Comparison of ENCODE assay signal across 5 worm cellular contexts in the genomic region with DNA sequence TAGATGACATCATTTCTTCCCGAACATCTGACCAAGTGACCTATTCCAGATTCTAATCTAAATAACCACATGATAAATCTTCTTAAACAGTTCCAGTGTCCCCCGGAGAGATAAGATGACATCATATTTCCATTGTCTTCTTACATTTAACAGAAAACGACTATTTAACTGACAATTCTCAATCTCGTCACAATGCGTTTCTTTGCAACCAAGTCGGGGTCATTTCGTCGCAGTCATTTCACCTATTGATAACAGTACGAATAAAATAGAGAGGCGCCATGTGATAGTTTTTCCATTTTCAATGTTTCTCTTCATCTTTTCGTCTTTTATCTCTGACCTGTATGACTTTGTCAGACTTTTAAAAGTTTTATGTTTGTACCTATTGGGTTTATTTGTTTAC.
TF ChIP-seq lines count a peak whose summit lies in the region.

No protein-coding gene starts in this region.

TF ChIP-seq in whole organism, L1 larva, 84 proteins besides CTCF, POLR2A, EP300 and RAD21 (continues in another document):
- TF ChIP-seq ets-5 (GFP tag; IDR thresholded peaks at IDR 0.05; lab: Robert Waterston, UW) (no peak), rnt-1 (tag; optimal IDR thresholded peaks at IDR 0.05; lab: Kevin White, UChicago) (no peak), nhr-77 (tag; optimal IDR thresholded peaks at IDR 0.05; lab: Kevin White, UChicago) (no peak), ztf-4 (tag; optimal IDR thresholded peaks at IDR 0.05; lab: Kevin White, UChicago) (no peak), Y116A8C.19 (tag; optimal IDR thresholded peaks at IDR 0.05; lab: Kevin White, UChicago; ENCODE audit: borderline replicate concordance) (no peak), lsy-2 (tag; optimal IDR thresholded peaks at IDR 0.05; lab: Kevin White, UChicago) (peak in 1 of 2 experiments; percentile 8), egl-27 (tag; optimal IDR thresholded peaks at IDR 0.05; lab: Kevin White, UChicago) (no peak), elt-3 (tag; optimal IDR thresholded peaks at IDR 0.05; lab: Kevin White, UChicago) (peak in 4 of 6 experiments; percentile 24 to 85 (median 59)), nhr-28 (tag; optimal IDR thresholded peaks at IDR 0.05; lab: Kevin White, UChicago) (no peak), fkh-10 (GFP tag; optimal IDR thresholded peaks at IDR 0.05; lab: Kevin White, UChicago) (no peak), elt-2 (tag; optimal IDR thresholded peaks at IDR 0.05; lab: Kevin White, UChicago) (peak; percentile 53), pag-3 (tag; optimal IDR thresholded peaks at IDR 0.05; lab: Kevin White, UChicago; ENCODE audit: borderline replicate concordance, insufficient read depth) (no peak), ceh-88 (GFP tag; IDR thresholded peaks at IDR 0.05; lab: Robert Waterston, UW) (no peak), nhr-20 (tag; optimal IDR thresholded peaks at IDR 0.05; lab: Kevin White, UChicago) (peak; percentile 75), nhr-84 (tag; optimal IDR thresholded peaks at IDR 0.05; lab: Kevin White, UChicago) (no peak), ceh-90 (tag; optimal IDR thresholded peaks at IDR 0.05; lab: Kevin White, UChicago) (no peak), C34B4.2 (tag; optimal IDR thresholded peaks at IDR 0.05; lab: Kevin White, UChicago) (no peak)

TF ChIP-seq in whole organism, L2 larva, 48 proteins besides CTCF, POLR2A, EP300 and RAD21 (continues in another document):
- TF ChIP-seq sma-3 (GFP tag; optimal IDR thresholded peaks at IDR 0.05; lab: Kevin White, UChicago) (peak; percentile 67), sem-4 (tag; optimal IDR thresholded peaks at IDR 0.05; lab: Kevin White, UChicago) (no peak), nhr-77 (tag; optimal IDR thresholded peaks at IDR 0.05; lab: Kevin White, UChicago) (no peak), Y55F3AM.14 (GFP tag; optimal IDR thresholded peaks at IDR 0.05; lab: Kevin White, UChicago) (no peak), nhr-11 (tag; optimal IDR thresholded peaks at IDR 0.05; lab: Kevin White, UChicago) (no peak), fos-1 (tag; optimal IDR thresholded peaks at IDR 0.05; lab: Kevin White, UChicago) (peak; percentile 56), unc-55 (GFP tag; optimal IDR thresholded peaks at IDR 0.05; lab: Kevin White, UChicago) (no peak), ceh-82 (tag; optimal IDR thresholded peaks at IDR 0.05; lab: Kevin White, UChicago) (no peak), aly-2 (tag; optimal IDR thresholded peaks at IDR 0.05; lab: Kevin White, UChicago) (no peak), zag-1 (tag; optimal IDR thresholded peaks at IDR 0.05; lab: Kevin White, UChicago) (no peak), ztf-1 (GFP tag; conservative IDR thresholded peaks at IDR 0.05; lab: Robert Waterston, UW) (no peak), F13H6.1 (tag; optimal IDR thresholded peaks at IDR 0.05; lab: Kevin White, UChicago) (peak; percentile 29), nhr-237 (tag; optimal IDR thresholded peaks at IDR 0.05; lab: Kevin White, UChicago) (no peak), lin-13 (GFP tag; optimal IDR thresholded peaks at IDR 0.05; lab: Kevin White, UChicago) (no peak), nhr-10 (tag; optimal IDR thresholded peaks at IDR 0.05; lab: Kevin White, UChicago) (no peak), nhr-25 (tag; optimal IDR thresholded peaks at IDR 0.05; lab: Kevin White, UChicago) (peak; percentile 54), nhr-23 (tag; optimal IDR thresholded peaks at IDR 0.05; lab: Kevin White, UChicago) (no peak), dmd-4 (tag; optimal IDR thresholded peaks at IDR 0.05; lab: Kevin White, UChicago) (no peak), unc-39 (tag; optimal IDR thresholded peaks at IDR 0.05; lab: Kevin White, UChicago) (no peak)

TF ChIP-seq in whole organism, L3 larva, 47 proteins besides CTCF, POLR2A, EP300 and RAD21:
- TF ChIP-seq nhr-43 (tag; optimal IDR thresholded peaks at IDR 0.05; lab: Kevin White, UChicago; ENCODE audit: poor library complexity, severe bottlenecking) = peak; percentile 83
- TF ChIP-seq nfya-1 (tag; optimal IDR thresholded peaks at IDR 0.05; lab: Kevin White, UChicago; ENCODE audit: insufficient read depth) = peak; percentile 25
- no peak for TF ChIP-seq hmg-11 (tag; optimal IDR thresholded peaks at IDR 0.05; lab: Kevin White, UChicago)
- TF ChIP-seq pha-4 (tag; optimal IDR thresholded peaks at IDR 0.05; lab: Kevin White, UChicago) = peak; percentile 32
- TF ChIP-seq elt-2 (tag; optimal IDR thresholded peaks at IDR 0.05; lab: Kevin White, UChicago) = peak; percentile 72
- TF ChIP-seq daf-12 (tag; optimal IDR thresholded peaks at IDR 0.05; lab: Kevin White, UChicago) = no peak
- no peak for TF ChIP-seq aly-2 (tag; optimal IDR thresholded peaks at IDR 0.05; lab: Kevin White, UChicago)
- peak; percentile 21 for TF ChIP-seq jun-1 (tag; optimal IDR thresholded peaks at IDR 0.05; lab: Kevin White, UChicago)
- TF ChIP-seq eor-1 (tag; optimal IDR thresholded peaks at IDR 0.05; lab: Kevin White, UChicago) = no peak
- peak; percentile 64 for TF ChIP-seq pqm-1 (tag; optimal IDR thresholded peaks at IDR 0.05; lab: Kevin White, UChicago)
- peak; percentile 24 for TF ChIP-seq nhr-25 (tag; optimal IDR thresholded peaks at IDR 0.05; lab: Kevin White, UChicago)
- TF ChIP-seq elt-3 (tag; optimal IDR thresholded peaks at IDR 0.05; lab: Kevin White, UChicago) = peak in 2 of 3 experiments; percentile 60 to 63
- peak; percentile 97 for TF ChIP-seq nhr-23 (tag; optimal IDR thresholded peaks at IDR 0.05; lab: Kevin White, UChicago)

TF ChIP-seq in whole organism, L4 larva, 104 proteins besides CTCF, POLR2A, EP300 and RAD21 (continues in another document):
- peak; percentile 15 for TF ChIP-seq T20F7.1 (GFP tag; optimal IDR thresholded peaks at IDR 0.05; lab: Kevin White, UChicago)
- TF ChIP-seq nhr-77 (tag; optimal IDR thresholded peaks at IDR 0.05; lab: Kevin White, UChicago) = peak; percentile 55
- peak; percentile 81 for TF ChIP-seq hlh-30 (tag; optimal IDR thresholded peaks at IDR 0.05; lab: Kevin White, UChicago; ENCODE audit: insufficient read depth)
- TF ChIP-seq hlh-11 (tag; optimal IDR thresholded peaks at IDR 0.05; lab: Kevin White, UChicago) = peak; percentile 81
- peak; percentile 75 for TF ChIP-seq nhr-25 (tag; optimal IDR thresholded peaks at IDR 0.05; lab: Kevin White, UChicago; ENCODE audit: borderline replicate concordance, insufficient read depth)
- peak in 1 of 2 experiments; percentile 58 for TF ChIP-seq lsy-2 (tag; optimal IDR thresholded peaks at IDR 0.05; lab: Kevin White, UChicago)
- 0 out of 2 replicates have a peak, but pooled peaks have one; percentile 10 for TF ChIP-seq mdt-29 (GFP tag; IDR thresholded peaks at IDR 0.05; lab: Robert Waterston, UW)
- peak in 1 of 2 experiments; percentile 53 for TF ChIP-seq unc-62 (GFP tag; optimal IDR thresholded peaks at IDR 0.05 in 1 of 2; lab: Kevin White, UChicago)
- TF ChIP-seq unc-62 (tag; optimal IDR thresholded peaks at IDR 0.05; lab: Kevin White, UChicago) = no peak
- no peak for TF ChIP-seq ZK546.5 (tag; optimal IDR thresholded peaks at IDR 0.05; lab: Kevin White, UChicago)
- TF ChIP-seq spr-3 (GFP tag; optimal IDR thresholded peaks at IDR 0.05; lab: Kevin White, UChicago) = no peak
- TF ChIP-seq nhr-48 (tag; optimal IDR thresholded peaks at IDR 0.05; lab: Kevin White, UChicago) = peak; percentile 62
- TF ChIP-seq zag-1 (tag; optimal IDR thresholded peaks at IDR 0.05; lab: Kevin White, UChicago) = no peak
- no peak for TF ChIP-seq ceh-28 (tag; optimal IDR thresholded peaks at IDR 0.05; lab: Kevin White, UChicago)
- TF ChIP-seq mxl-3 (GFP tag; optimal IDR thresholded peaks at IDR 0.05; lab: Kevin White, UChicago) = peak; percentile 75
- TF ChIP-seq nhr-10 (tag; optimal IDR thresholded peaks at IDR 0.05; lab: Kevin White, UChicago) = peak; percentile 35
- peak; percentile 56 for TF ChIP-seq nhr-28 (tag; optimal IDR thresholded peaks at IDR 0.05; lab: Kevin White, UChicago)
- peak in 1 of 2 experiments; percentile 54 for TF ChIP-seq mdl-1 (tag; optimal IDR thresholded peaks at IDR 0.05; lab: Kevin White, UChicago)
- no peak for TF ChIP-seq daf-16 (GFP tag; optimal IDR thresholded peaks at IDR 0.05; lab: Kevin White, UChicago)
- peak; percentile 89 for TF ChIP-seq daf-16 (tag; optimal IDR thresholded peaks at IDR 0.05; lab: Kevin White, UChicago)
- peak; percentile 26 for TF ChIP-seq mep-1 (tag; optimal IDR thresholded peaks at IDR 0.05; lab: Kevin White, UChicago)

TF ChIP-seq in whole organism, young adult, 124 proteins besides CTCF, POLR2A, EP300 and RAD21:
- TF ChIP-seq tbp1 (GFP tag; optimal IDR thresholded peaks at IDR 0.05; lab: Kevin White, UChicago) (peak; percentile 5), C06A6.2 (GFP tag; conservative IDR thresholded peaks at IDR 0.05; lab: Robert Waterston, UW) (0 out of 2 replicates have a peak, but pooled peaks have one; percentile 26), atf-7 (tag; optimal IDR thresholded peaks at IDR 0.05; lab: Kevin White, UChicago) (peak; percentile 75), nfya-2 (GFP tag; IDR thresholded peaks at IDR 0.05; lab: Robert Waterston, UW) (no peak), cebp-1 (GFP tag; IDR thresholded peaks at IDR 0.05; lab: Robert Waterston, UW) (no peak), cebp-1 (tag; optimal IDR thresholded peaks at IDR 0.05; lab: Kevin White, UChicago) (peak; percentile 40), F22D6.2 (tag; optimal IDR thresholded peaks at IDR 0.05; lab: Kevin White, UChicago) (no peak), rpc-1 (optimal IDR thresholded peaks at IDR 0.05; lab: Kevin White, UChicago) (no peak), rpc-1 (tag; optimal IDR thresholded peaks at IDR 0.05; lab: Kevin White, UChicago) (no peak), dpl-1 (GFP tag; optimal IDR thresholded peaks at IDR 0.05; lab: Kevin White, UChicago) (no peak), somi-1 (GFP tag; optimal IDR thresholded peaks at IDR 0.05; lab: Kevin White, UChicago) (peak; percentile 12), nhr-80 (tag; optimal IDR thresholded peaks at IDR 0.05; lab: Kevin White, UChicago) (peak; percentile 59), ztf-26 (tag; optimal IDR thresholded peaks at IDR 0.05; lab: Kevin White, UChicago) (peak; percentile 43), attf-5 (GFP tag; optimal IDR thresholded peaks at IDR 0.05; lab: Kevin White, UChicago) (peak; percentile 52)
